Fruit fly (Drosophila melanogaster): Measurements from ENCODE around the gene ND-B22.

ND-B22 gene

dm6 chr2L:13387255-13387654 lies 16.3 kb upstream of the ND-B22 start, which contains the start of the genes Ing5 and CG7099 (continued):
- peak; percentile 94 for TF ChIP-seq CG3032 (tag; optimal IDR thresholded peaks at IDR 0.05)
- TF ChIP-seq CG6276 (GFP tag; optimal IDR thresholded peaks at IDR 0.05) = no peak
- peak; percentile 96 for TF ChIP-seq lz (GFP tag; optimal IDR thresholded peaks at IDR 0.05)
- peak; percentile 96 for TF ChIP-seq CG34406 (GFP tag; optimal IDR thresholded peaks at IDR 0.05)
- peak; percentile 95 for TF ChIP-seq CG8632 (GFP tag; optimal IDR thresholded peaks at IDR 0.05)
- TF ChIP-seq net (GFP tag; optimal IDR thresholded peaks at IDR 0.05) = peak; percentile 93
- no peak for TF ChIP-seq vri (GFP tag; optimal IDR thresholded peaks at IDR 0.05)
- peak; percentile 96 for TF ChIP-seq CG3919 (GFP tag; optimal IDR thresholded peaks at IDR 0.05)
- TF ChIP-seq svp (GFP tag) = no peak
- TF ChIP-seq Ets21C (GFP tag; optimal IDR thresholded peaks at IDR 0.05) = peak; percentile 93
- TF ChIP-seq acj6 (GFP tag; optimal IDR thresholded peaks at IDR 0.05) = peak; percentile 97
- peak; percentile 95 for TF ChIP-seq Sox14 (GFP tag; optimal IDR thresholded peaks at IDR 0.05)
- peak; percentile 93 for TF ChIP-seq CG6792 (GFP tag; optimal IDR thresholded peaks at IDR 0.05)

DNA sequence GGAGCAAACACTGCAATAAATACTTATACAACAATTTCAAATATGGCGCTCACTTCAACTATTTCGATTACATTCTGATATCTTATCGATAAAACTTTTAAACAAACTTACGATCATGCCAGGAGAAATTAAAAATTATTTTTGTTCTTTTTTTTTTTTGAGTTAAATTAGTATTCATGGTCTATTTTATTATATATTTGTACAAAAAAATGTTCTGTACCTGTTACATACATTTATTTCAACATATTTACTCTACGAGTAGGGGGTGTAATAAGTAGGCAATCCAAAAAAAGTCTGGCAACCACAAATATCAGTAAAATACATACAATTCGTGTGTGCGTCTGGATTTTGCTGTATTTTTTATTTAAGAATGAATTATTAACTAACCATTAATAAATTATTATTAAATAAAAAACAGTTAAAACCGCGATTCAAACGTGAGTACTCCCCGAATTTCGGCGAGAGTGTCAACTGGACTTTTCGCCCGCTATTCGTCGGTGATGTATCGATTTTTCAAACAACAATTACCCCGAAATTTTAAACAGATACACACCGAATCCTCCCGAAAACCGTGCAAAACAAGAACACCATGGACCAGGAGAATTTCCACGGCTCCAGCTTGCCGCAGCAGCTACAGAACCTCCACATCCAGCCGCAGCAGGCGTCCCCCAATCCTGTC lies 11.6 kb upstream of the ND-B22 start, which contains the start of gene loqs:
Gene loqs, plus strand, starts transcription at position 302 of the 679 bp plus-strand sequence.
- TF ChIP-seq CG3919 (GFP tag; optimal IDR thresholded peaks at IDR 0.05) = no peak
- TF ChIP-seq CG16779 (tag; optimal IDR thresholded peaks at IDR 0.05) = no peak
- peak; percentile 23 for TF ChIP-seq esn (GFP tag; optimal IDR thresholded peaks at IDR 0.05)
- no peak for TF ChIP-seq CG11294 (GFP tag; IDR thresholded peaks at IDR 0.05)
- no peak for TF ChIP-seq Ets96B (tag; optimal IDR thresholded peaks at IDR 0.05)
- TF ChIP-seq acj6 (GFP tag; optimal IDR thresholded peaks at IDR 0.05) = peak; percentile 3
- TF ChIP-seq Hr38 (GFP tag; optimal IDR thresholded peaks at IDR 0.05) = no peak
- TF ChIP-seq Lpt (GFP tag; optimal IDR thresholded peaks at IDR 0.05) = no peak
- no peak for TF ChIP-seq CG34406 (GFP tag; optimal IDR thresholded peaks at IDR 0.05)
- TF ChIP-seq Eip78C (GFP tag) = no peak
- TF ChIP-seq dac (GFP tag; optimal IDR thresholded peaks at IDR 0.05) = no peak
- no peak for TF ChIP-seq Sox14 (GFP tag; optimal IDR thresholded peaks at IDR 0.05)
- no peak for TF ChIP-seq CG31627 (GFP tag; optimal IDR thresholded peaks at IDR 0.05)
- no peak for TF ChIP-seq CG1621 (tag; optimal IDR thresholded peaks at IDR 0.05)
- TF ChIP-seq CG8319 (GFP tag; optimal IDR thresholded peaks at IDR 0.05) = no peak
- no peak for TF ChIP-seq svp (GFP tag)
- no peak for TF ChIP-seq CG9139 (GFP tag; optimal IDR thresholded peaks at IDR 0.05)
- TF ChIP-seq CG11902 (GFP tag; optimal IDR thresholded peaks at IDR 0.05) = no peak
- TF ChIP-seq CG10631 (GFP tag; optimal IDR thresholded peaks at IDR 0.05) = peak; percentile 3
- no peak for TF ChIP-seq vri (GFP tag; optimal IDR thresholded peaks at IDR 0.05)
- TF ChIP-seq Met (GFP tag; optimal IDR thresholded peaks at IDR 0.05) = no peak
- no peak for TF ChIP-seq fd85E (GFP tag; optimal IDR thresholded peaks at IDR 0.05)

dm6 chr2L:13378488-13378964 lies 7.6 kb upstream of the ND-B22 start, which contains the start of the genes CG9302 and beta'COP:
CG9302 (minus strand) TSS chr2L:13378538.
beta'COP (plus strand) TSS chr2L:13378902.
- no peak for TF ChIP-seq CG8119 (GFP tag; IDR thresholded peaks at IDR 0.05)
- peak; percentile 80 for TF ChIP-seq achi (GFP tag; optimal IDR thresholded peaks at IDR 0.05)
- TF ChIP-seq lz (GFP tag; optimal IDR thresholded peaks at IDR 0.05) = peak; percentile 71
- TF ChIP-seq Sox14 (GFP tag; optimal IDR thresholded peaks at IDR 0.05) = no peak
- peak; percentile 72 for TF ChIP-seq acj6 (GFP tag; optimal IDR thresholded peaks at IDR 0.05)
- peak; percentile 32 for TF ChIP-seq CG11762 (GFP tag; optimal IDR thresholded peaks at IDR 0.05; ENCODE audit: insufficient read depth)
- TF ChIP-seq Ets96B (tag; optimal IDR thresholded peaks at IDR 0.05) = peak; percentile 60
- TF ChIP-seq eg (GFP tag; IDR thresholded peaks at IDR 0.05) = peak; percentile 28; the same call in 1 of the 3 replicates
- TF ChIP-seq CG6792 (GFP tag; optimal IDR thresholded peaks at IDR 0.05) = peak; percentile 45
- no peak for TF ChIP-seq CG6854 (GFP tag; optimal IDR thresholded peaks at IDR 0.05)
- TF ChIP-seq spab (GFP tag; optimal IDR thresholded peaks at IDR 0.05) = no peak
- TF ChIP-seq fd59A (GFP tag; optimal IDR thresholded peaks at IDR 0.05) = peak; percentile 16
- peak; percentile 67 for TF ChIP-seq esn (GFP tag; optimal IDR thresholded peaks at IDR 0.05)
- TF ChIP-seq CG31627 (GFP tag; optimal IDR thresholded peaks at IDR 0.05) = peak; percentile 61
- peak; percentile 46 for TF ChIP-seq cyc (GFP tag; optimal IDR thresholded peaks at IDR 0.05)
- peak; percentile 66 for TF ChIP-seq Sox15 (GFP tag; optimal IDR thresholded peaks at IDR 0.05)
- TF ChIP-seq CG11294 (GFP tag; IDR thresholded peaks at IDR 0.05) = peak; percentile 14; the same call in 1 of the 2 replicates
- TF ChIP-seq Eip78C (GFP tag) = no peak
- TF ChIP-seq OdsH (GFP tag; optimal IDR thresholded peaks at IDR 0.05) = peak; percentile 74
- TF ChIP-seq Gug (GFP tag; IDR thresholded peaks at IDR 0.05) = peak; percentile 47
- TF ChIP-seq CG34406 (GFP tag; optimal IDR thresholded peaks at IDR 0.05) = peak; percentile 48
- no peak for TF ChIP-seq Eip75B (GFP tag; optimal IDR thresholded peaks at IDR 0.05)
- TF ChIP-seq CG6163 (GFP tag; IDR thresholded peaks at IDR 0.05) = no peak
- TF ChIP-seq CG11902 (GFP tag; optimal IDR thresholded peaks at IDR 0.05) = peak; percentile 55
- no peak for TF ChIP-seq Ets21C (GFP tag; optimal IDR thresholded peaks at IDR 0.05)
- TF ChIP-seq Eip93F (GFP tag; optimal IDR thresholded peaks at IDR 0.05) = peak; percentile 21
- peak; percentile 79 for TF ChIP-seq CG10631 (GFP tag; optimal IDR thresholded peaks at IDR 0.05)
- TF ChIP-seq CG3032 (tag; optimal IDR thresholded peaks at IDR 0.05) = peak; percentile 78
- TF ChIP-seq dsx (GFP tag; optimal IDR thresholded peaks at IDR 0.05; ENCODE audit: poor library complexity, severe bottlenecking) = peak; percentile 56
